Fruit fly (Drosophila melanogaster) whole organism, prepupa: ENCODE data around the gene teq.
A peak's percentile ranks its signal among the peaks of the same experiment; 100 is the strongest.

ENCODE experiments used
- CG10631 ChIP-seq: fragments of 200-800 bp; sonication (Bioruptor generic); optimal IDR thresholded peaks from 2 replicates; lab custom pipeline; 2016; ENCODE audit warnings: missing biosample characterization, missing genetic modification characterization
- CG10669 ChIP-seq: fragments of 200-800 bp; sonication (Bioruptor generic); optimal IDR thresholded peaks from 3 replicates; lab custom pipeline; 2018; ENCODE audit warnings: missing biosample characterization, mild to moderate bottlenecking, missing genetic modification characterization, moderate library complexity
- CG11294 ChIP-seq: fragments of 200-800 bp; sonication (Bioruptor generic); IDR thresholded peaks from 2 replicates; pipeline ENCODE4 v1.3.6; 2022; ENCODE audit warnings: missing biosample characterization, missing genetic modification characterization
- CG15336 ChIP-seq: fragments of 200-800 bp; sonication (Bioruptor generic); IDR thresholded peaks from 2 replicates; pipeline ENCODE4 v1.3.6; 2022; ENCODE audit warnings: missing biosample characterization, missing genetic modification characterization
- CG1621 ChIP-seq: fragments of 200-800 bp; sonication (Bioruptor generic); optimal IDR thresholded peaks from 3 replicates; lab custom pipeline; 2018; ENCODE audit warnings: missing biosample characterization, mild to moderate bottlenecking, missing genetic modification characterization
- CG3032 ChIP-seq: fragments of 200-800 bp; optimal IDR thresholded peaks from 2 replicates; lab custom pipeline; 2019; ENCODE audit warnings: missing biosample characterization, mild to moderate bottlenecking, missing genetic modification characterization, moderate library complexity
- CG31627 ChIP-seq: fragments of 200-800 bp; sonication (Bioruptor generic); optimal IDR thresholded peaks from 3 replicates; lab custom pipeline; 2016; ENCODE audit warnings: missing biosample characterization, missing genetic modification characterization
- CG32006 ChIP-seq: fragments of 200-800 bp; sonication (Bioruptor generic); optimal IDR thresholded peaks from 3 replicates; lab custom pipeline; 2017; ENCODE audit warnings: missing biosample characterization, mild to moderate bottlenecking, missing genetic modification characterization
- CG34406 ChIP-seq: fragments of 200-800 bp; sonication (Bioruptor generic); optimal IDR thresholded peaks from 3 replicates; lab custom pipeline; 2016; ENCODE audit warnings: missing biosample characterization, missing genetic modification characterization
- CG3919 ChIP-seq: fragments of 200-800 bp; sonication (Bioruptor generic); optimal IDR thresholded peaks from 3 replicates; lab custom pipeline; 2016; ENCODE audit warnings: missing biosample characterization, missing genetic modification characterization
- CG4318 ChIP-seq: fragments of 200-800 bp; sonication (Bioruptor generic); optimal IDR thresholded peaks from 3 replicates; lab custom pipeline; 2017; ENCODE audit warnings: missing biosample characterization, mild to moderate bottlenecking, missing genetic modification characterization
- CG6276 ChIP-seq: fragments of 200-800 bp; sonication (Bioruptor generic); optimal IDR thresholded peaks from 2 replicates; lab custom pipeline; 2017; ENCODE audit warnings: missing biosample characterization, mild to moderate bottlenecking, missing genetic modification characterization
- CG6854 ChIP-seq: fragments of 200-800 bp; sonication (Bioruptor generic); optimal IDR thresholded peaks from 2 replicates; lab custom pipeline; 2017; ENCODE audit warnings: missing biosample characterization, mild to moderate bottlenecking, missing genetic modification characterization
- CG8119 ChIP-seq: fragments of 200-800 bp; sonication (Bioruptor generic); IDR thresholded peaks from 3 replicates; pipeline ENCODE4 v1.3.6; 2022; ENCODE audit warnings: missing biosample characterization, missing genetic modification characterization
- CG8319 ChIP-seq: fragments of 200-800 bp; sonication (Bioruptor generic); optimal IDR thresholded peaks from 3 replicates; lab custom pipeline; 2016; ENCODE audit warnings: missing biosample characterization, missing genetic modification characterization
- CG9139 ChIP-seq: fragments of 200-800 bp; sonication (Bioruptor generic); optimal IDR thresholded peaks from 3 replicates; lab custom pipeline; 2017; ENCODE audit warnings: missing biosample characterization, mild to moderate bottlenecking, missing genetic modification characterization
- Eip78C ChIP-seq: fragments of 200-800 bp; sonication (Bioruptor generic); peaks from one replicate; lab custom pipeline; 2016; ENCODE audit warnings: missing biosample characterization, missing genetic modification characterization
- Eip93F ChIP-seq: fragments of 200-800 bp; sonication (Bioruptor generic); optimal IDR thresholded peaks from 2 replicates; lab custom pipeline; 2016; ENCODE audit warnings: missing biosample characterization, mild to moderate bottlenecking, missing genetic modification characterization
- Ets21C ChIP-seq: fragments of 200-800 bp; sonication (Bioruptor generic); optimal IDR thresholded peaks from 3 replicates; lab custom pipeline; 2016; ENCODE audit warnings: missing biosample characterization, missing genetic modification characterization
- Gug ChIP-seq: fragments of 200-800 bp; sonication (Bioruptor generic); IDR thresholded peaks from 2 replicates; pipeline ENCODE4 v1.3.6; 2022; ENCODE audit warnings: missing biosample characterization, missing genetic modification characterization
- Hr38 ChIP-seq: sonication (Bioruptor generic); optimal IDR thresholded peaks from 2 replicates; lab custom pipeline; 2016; ENCODE audit warnings: missing biosample characterization, missing genetic modification characterization
- Hr39 ChIP-seq: fragments of 200-800 bp; sonication (Bioruptor generic); optimal IDR thresholded peaks from 2 replicates; lab custom pipeline; 2016; ENCODE audit warnings: missing biosample characterization, missing genetic modification characterization
- Hr4 ChIP-seq: fragments of 200-800 bp; sonication (Bioruptor generic); optimal IDR thresholded peaks from 3 replicates; lab custom pipeline; 2016; ENCODE audit warnings: missing biosample characterization, missing genetic modification characterization
- Lpt ChIP-seq: fragments of 200-800 bp; sonication (Bioruptor generic); optimal IDR thresholded peaks from 3 replicates; lab custom pipeline; 2016; ENCODE audit warnings: missing biosample characterization, missing genetic modification characterization
- Met ChIP-seq: fragments of 200-800 bp; sonication (Bioruptor generic); optimal IDR thresholded peaks from 3 replicates; lab custom pipeline; 2016; ENCODE audit warnings: missing biosample characterization, missing genetic modification characterization
- OdsH ChIP-seq: fragments of 200-800 bp; sonication (Bioruptor generic); optimal IDR thresholded peaks from 3 replicates; lab custom pipeline; 2016; ENCODE audit warnings: missing biosample characterization, missing genetic modification characterization
- achi ChIP-seq: fragments of 200-800 bp; sonication (Bioruptor generic); optimal IDR thresholded peaks from 3 replicates; lab custom pipeline; 2016; ENCODE audit warnings: missing biosample characterization, missing genetic modification characterization
- cyc ChIP-seq: fragments of 200-800 bp; sonication (Bioruptor generic); optimal IDR thresholded peaks from 3 replicates; lab custom pipeline; 2016; ENCODE audit warnings: missing biosample characterization, missing genetic modification characterization
- dac ChIP-seq: fragments of 200-800 bp; sonication (Bioruptor generic); optimal IDR thresholded peaks from 2 replicates; lab custom pipeline; 2017; ENCODE audit warnings: missing biosample characterization, mild to moderate bottlenecking, missing genetic modification characterization
- esn ChIP-seq: fragments of 200-800 bp; sonication (Bioruptor generic); optimal IDR thresholded peaks from 2 replicates; lab custom pipeline; 2016; ENCODE audit warnings: missing biosample characterization, mild to moderate bottlenecking, missing genetic modification characterization, moderate library complexity
- fd59A ChIP-seq: fragments of 200-800 bp; sonication (Bioruptor generic); optimal IDR thresholded peaks from 2 replicates; lab custom pipeline; 2017; ENCODE audit warnings: missing biosample characterization, mild to moderate bottlenecking, missing genetic modification characterization, missing genetic modification reagents
- fd85E ChIP-seq: fragments of 200-800 bp; sonication (Bioruptor generic); optimal IDR thresholded peaks from 3 replicates; lab custom pipeline; 2016; ENCODE audit warnings: missing biosample characterization, missing genetic modification characterization
- fkh ChIP-seq: fragments of 200-800 bp; sonication (Bioruptor generic); optimal IDR thresholded peaks from 3 replicates; lab custom pipeline; 2017; ENCODE audit warnings: missing biosample characterization, mild to moderate bottlenecking, missing genetic modification characterization, moderate library complexity
- lz ChIP-seq: fragments of 200-800 bp; sonication (Bioruptor generic); optimal IDR thresholded peaks from 3 replicates; lab custom pipeline; 2016; ENCODE audit warnings: missing biosample characterization, missing genetic modification characterization
- salr ChIP-seq, 2 experiments: fragments of 200-800 bp; sonication (Bioruptor generic); optimal IDR thresholded peaks; 3 replicates each; lab custom pipeline; 2016 to 2018; ENCODE audit warnings: missing biosample characterization in 2 of 2, missing genetic modification characterization in 2 of 2, mild to moderate bottlenecking in 1 of 2
- spab ChIP-seq: fragments of 200-800 bp; sonication (Bioruptor generic); optimal IDR thresholded peaks from 2 replicates; lab custom pipeline; 2017; ENCODE audit warnings: missing biosample characterization, mild to moderate bottlenecking, missing genetic modification characterization, missing genetic modification reagents
- ss ChIP-seq, 2 experiments: fragments of 200-800 bp; sonication (Bioruptor generic); optimal IDR thresholded peaks; 2 replicates in 1 of 2; 3 replicates in 1 of 2; lab custom pipeline; 2017 to 2018; ENCODE audit warnings: mild to moderate bottlenecking in 2 of 2, missing biosample characterization in 2 of 2, missing genetic modification characterization in 2 of 2, moderate library complexity in 1 of 2
- svp ChIP-seq: fragments of 200-800 bp; sonication (Bioruptor generic); peaks from one replicate; lab custom pipeline; 2016; ENCODE audit warnings: missing biosample characterization, missing genetic modification characterization
- vri ChIP-seq: fragments of 200-800 bp; sonication (Bioruptor generic); optimal IDR thresholded peaks from 3 replicates; lab custom pipeline; 2016; ENCODE audit warnings: missing biosample characterization, mild to moderate bottlenecking, missing genetic modification characterization

teq gene

dm6 chr3L:9092356-9093103 is 18.1 kb downstream of the teq start, which contains the start of gene CG32032 (continued):
- TF ChIP-seq Ets21C (GFP tag; lab: Kevin White, UChicago) (no peak), dac (GFP tag; lab: Kevin White, UChicago) (no peak), ss (GFP tag; optimal IDR thresholded peaks at IDR 0.05; lab: Kevin White, UChicago) (no peak), CG3919 (peak; percentile 25), Hr4 (no peak), CG6276 (GFP tag; lab: Kevin White, UChicago) (peak; percentile 32), lz (GFP tag; lab: Kevin White, UChicago) (no peak), CG10631 (GFP tag; lab: Kevin White, UChicago) (peak; percentile 31), Hr38 (no peak), CG31627 (GFP tag; lab: Kevin White, UChicago) (no peak), svp (GFP tag; lab: Kevin White, UChicago) (peak; percentile 67), achi (GFP tag; lab: Kevin White, UChicago) (no peak), spab (GFP tag; lab: Kevin White, UChicago) (no peak), CG8319 (peak; percentile 75), CG34406 (peak; percentile 9), CG15336 (0 out of 2 replicates have a peak, but pooled peaks have one; percentile 31), Gug (GFP tag; lab: Robert Waterston, UW) (no peak), CG6854 (GFP tag; lab: Kevin White, UChicago) (no peak), OdsH (GFP tag; lab: Kevin White, UChicago) (no peak), esn (GFP tag; lab: Kevin White, UChicago) (no peak), salr (GFP tag; optimal IDR thresholded peaks at IDR 0.05; lab: Kevin White, UChicago) (no peak), fkh (no peak), CG4318 (peak; percentile 22), Met (GFP tag; lab: Kevin White, UChicago) (no peak), CG10669 (no peak), Eip93F (GFP tag; lab: Kevin White, UChicago) (no peak), cyc (GFP tag; lab: Kevin White, UChicago) (no peak), CG11294 (no peak), CG9139 (no peak), Eip78C (GFP tag; lab: Kevin White, UChicago) (no peak)

- TF ChIP-seq fd85E (no peak), fkh (peak; percentile 9), CG3032 (no peak), vri (GFP tag; lab: Kevin White, UChicago) (peak; percentile 25), CG11294 (no peak), Eip78C (GFP tag; lab: Kevin White, UChicago) (peak; percentile 45)
These were observed 20.6 kb downstream of the teq start for dm6 chr3L:9094980-9095425.

- TF ChIP-seq CG11294 (no peak), svp (GFP tag; lab: Kevin White, UChicago) (peak; percentile 26), vri (GFP tag; lab: Kevin White, UChicago) (peak; percentile 33), CG8119 (GFP tag; lab: Robert Waterston, UW) (no peak), fkh (peak; percentile 36)
These were observed 21.3 kb downstream of the teq start for dm6 chr3L:9095704-9096103.

dm6 chr3L:9096648-9097047 is 22.2 kb downstream of the teq start, which contains the start of gene CG13315:
TSS of gene CG13315 (plus strand) at chr3L:9096877.
- TF ChIP-seq CG1621 (tag; lab: Kevin White, UChicago), result no peak
- TF ChIP-seq Hr39 (GFP tag; lab: Kevin White, UChicago), result no peak
- no peak for TF ChIP-seq fd59A (GFP tag; lab: Kevin White, UChicago)
- no peak for TF ChIP-seq CG32006 (GFP tag; lab: Kevin White, UChicago)
- TF ChIP-seq CG3032, result no peak
- TF ChIP-seq Lpt (GFP tag; lab: Kevin White, UChicago), result no peak
- TF ChIP-seq vri (GFP tag; lab: Kevin White, UChicago), result peak; percentile 1
- TF ChIP-seq svp (GFP tag; lab: Kevin White, UChicago), result peak; percentile 3
- TF ChIP-seq, all 60 proteins: peak for 2
